Worm (Caenorhabditis elegans) whole organism, young adult: ENCODE results near the gene H20E11.1.

Source experiments
- B0035.1 ChIP-seq: sonication (generic microtip); optimal IDR thresholded peaks from 2 replicates; lab custom pipeline; 2016; ENCODE audit warnings: missing genetic modification characterization, mild to moderate bottlenecking, missing compliant biosample characterization, missing genotype, missing genetic modification reagents
- F33H1.4 ChIP-seq: fragments of 200-800 bp; sonication (Bioruptor generic); IDR thresholded peaks from 2 replicates; pipeline ENCODE4 v1.3.6; 2022; ENCODE audit warnings: missing genetic modification reagents, missing genetic modification characterization, missing compliant biosample characterization
- attf-6 ChIP-seq: fragments of 200-800 bp; sonication (Bioruptor generic); IDR thresholded peaks from 2 replicates; pipeline ENCODE4 v1.3.6; 2022; ENCODE audit warnings: missing genetic modification reagents, missing genetic modification characterization, missing compliant biosample characterization
- dpl-1 ChIP-seq: fragments of 150-350 bp; optimal IDR thresholded peaks from 2 replicates; lab custom pipeline; 2014; ENCODE audit warnings: missing biosample characterization, missing genetic modification reagents, missing genetic modification characterization
- egrh-3 ChIP-seq: fragments of 200-800 bp; sonication (Bioruptor generic); IDR thresholded peaks from 2 replicates; pipeline ENCODE4 v1.3.6; 2022; ENCODE audit warnings: missing genetic modification reagents, missing genetic modification characterization, missing compliant biosample characterization
- lin-35 ChIP-seq, 3 experiments: fragments of 150-350 bp in 2 of 3; sonication (generic microtip) in 1 of 3; optimal IDR thresholded peaks; 2 replicates each; lab custom pipeline; 2014 to 2018; ENCODE audit warnings: missing biosample characterization in 3 of 3, missing genetic modification characterization in 3 of 3, missing genetic modification reagents in 3 of 3
- madf-3 ChIP-seq: fragments of 200-800 bp; sonication (Bioruptor generic); IDR thresholded peaks from 2 replicates; pipeline ENCODE4 v1.3.6; 2022; ENCODE audit warnings: missing genetic modification reagents, missing genetic modification characterization, missing compliant biosample characterization
- pha-4 ChIP-seq: fragments of 150-350 bp; sonication (generic microtip); optimal IDR thresholded peaks from 2 replicates; lab custom pipeline; 2014; ENCODE audit warnings: missing biosample characterization, missing genetic modification reagents, missing genetic modification characterization
- somi-1 ChIP-seq: fragments of 200-800 bp; sonication (Bioruptor generic); optimal IDR thresholded peaks from 2 replicates; lab custom pipeline; 2018; ENCODE audit warnings: mild to moderate bottlenecking, missing genetic modification characterization, missing compliant biosample characterization
- ztf-6 ChIP-seq: fragments of 200-800 bp; sonication (Bioruptor generic); IDR thresholded peaks from 2 replicates; pipeline ENCODE4 v1.3.6; 2022; ENCODE audit warnings: missing genetic modification reagents, missing genetic modification characterization, missing compliant biosample characterization

ce11 chrIV:6809756-6810155 lies 20.2 kb upstream of the H20E11.1 start:
- TF ChIP-seq attf-6, result no peak
- TF ChIP-seq dpl-1 (GFP tag; lab: Kevin White, UChicago), result no peak
- TF ChIP-seq F33H1.4 (GFP tag; lab: Robert Waterston, UW), result no peak
- TF ChIP-seq B0035.1, result no peak
- TF ChIP-seq pha-4, result no peak
- no peak for TF ChIP-seq ztf-6 (GFP tag; lab: Robert Waterston, UW)
- no peak for TF ChIP-seq madf-3 (GFP tag; lab: Robert Waterston, UW)
- TF ChIP-seq egrh-3 (GFP tag; lab: Robert Waterston, UW), result no peak
- no peak for TF ChIP-seq somi-1 (GFP tag; lab: Kevin White, UChicago)
- TF ChIP-seq lin-35 (GFP tag; optimal IDR thresholded peaks at IDR 0.05; lab: Kevin White, UChicago), result peak in 1 of 3 experiments; percentile 57
